Worm (Caenorhabditis elegans): ENCODE measurements around the gene ztf-1.

DNA sequence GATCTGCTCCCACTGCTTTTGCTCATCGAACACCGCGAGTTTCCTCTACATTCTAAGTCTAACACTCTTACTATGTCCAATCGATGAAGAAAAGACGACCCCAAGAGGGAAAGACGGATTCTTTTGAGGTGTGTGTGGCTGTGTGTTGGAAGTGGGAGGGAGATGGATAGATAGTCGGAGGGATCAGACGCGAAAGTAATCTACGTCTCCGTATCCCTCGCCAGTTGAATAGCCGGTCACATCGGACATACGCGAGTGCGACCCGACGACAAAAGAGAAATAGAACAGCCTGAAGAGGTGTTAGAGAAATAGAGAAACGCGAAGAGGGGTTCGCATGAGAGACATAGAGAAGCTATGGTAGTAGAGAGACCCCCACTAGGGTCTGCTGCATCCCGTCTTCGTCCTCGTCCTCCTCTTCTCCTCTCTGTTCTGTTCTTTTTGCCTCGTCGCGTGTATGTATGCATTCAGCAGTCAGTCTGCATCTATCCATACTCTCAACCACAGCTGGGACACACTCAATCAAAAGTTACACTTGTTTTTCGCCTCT, 3.5 kb upstream of the ztf-1 start:
- TF ChIP-seq pes-1 (GFP tag; IDR thresholded peaks at IDR 0.05) (no peak), ceh-36 (tag; optimal IDR thresholded peaks at IDR 0.05) (peak; percentile 4), hnd-1 (tag; optimal IDR thresholded peaks at IDR 0.05) (no peak), scrt-1 (GFP tag; IDR thresholded peaks at IDR 0.05) (no peak), ama-1 (optimal IDR thresholded peaks at IDR 0.05) (no peak), ets-7 (tag; optimal IDR thresholded peaks at IDR 0.05) (no peak), B0310.2 (tag; optimal IDR thresholded peaks at IDR 0.05) (peak; percentile 60), hmbx-1 (tag; optimal IDR thresholded peaks at IDR 0.05) (no peak), tra-4 (tag; optimal IDR thresholded peaks at IDR 0.05) (no peak), tbx-11 (GFP tag; IDR thresholded peaks at IDR 0.05) (no peak), hmg-4 (GFP tag; optimal IDR thresholded peaks at IDR 0.05) (peak; percentile 77), sea-1 (GFP tag; conservative IDR thresholded peaks at IDR 0.05) (no peak), flt-1 (GFP tag; IDR thresholded peaks at IDR 0.05) (no peak; the same call in 1 of the 2 replicates), F13C5.2 (tag; optimal IDR thresholded peaks at IDR 0.05) (peak; percentile 9)
